Fruit fly (Drosophila melanogaster) whole organism, pupa: Measurements from ENCODE around the gene CG34125.

Source experiments
- CG10348 ChIP-seq: fragments of 200-800 bp; sonication (Bioruptor generic); IDR thresholded peaks from 2 replicates; pipeline ENCODE4 v1.3.6; 2022; ENCODE audit warnings: missing biosample characterization, missing genetic modification characterization
- CG12605 ChIP-seq: fragments of 200-800 bp; sonication (Bioruptor generic); IDR thresholded peaks from 2 replicates; pipeline ENCODE4 v1.3.6; 2022; ENCODE audit warnings: missing biosample characterization, missing genetic modification characterization
- CG13204 ChIP-seq: fragments of 200-800 bp; sonication (Bioruptor generic); optimal IDR thresholded peaks from 2 replicates; lab custom pipeline; 2018; ENCODE audit warnings: missing biosample characterization, mild to moderate bottlenecking, missing genetic modification characterization, moderate library complexity
- CG14655 ChIP-seq: fragments of 200-800 bp; sonication (Bioruptor generic); optimal IDR thresholded peaks from 3 replicates; lab custom pipeline; 2017; ENCODE audit warnings: mild to moderate bottlenecking, missing biosample characterization, missing genetic modification reagents, missing genetic modification characterization
- CG15710 ChIP-seq: fragments of 200-800 bp; sonication (Bioruptor generic); optimal IDR thresholded peaks from 2 replicates; lab custom pipeline; 2018; ENCODE audit warnings: missing biosample characterization, mild to moderate bottlenecking, missing genetic modification characterization, moderate library complexity
- CG17806 ChIP-seq: fragments of 200-800 bp; sonication (Bioruptor generic); optimal IDR thresholded peaks from 2 replicates; lab custom pipeline; 2018; ENCODE audit warnings: missing biosample characterization, mild to moderate bottlenecking, missing genetic modification characterization, moderate library complexity
- CG32121 ChIP-seq: fragments of 200-800 bp; sonication (Bioruptor generic); IDR thresholded peaks from 2 replicates; pipeline ENCODE4 v1.3.6; 2022; ENCODE audit warnings: missing biosample characterization, missing genetic modification characterization
- CG34367 ChIP-seq: fragments of 200-800 bp; sonication (Bioruptor generic); optimal IDR thresholded peaks from 2 replicates; lab custom pipeline; 2018; ENCODE audit warnings: missing biosample characterization, mild to moderate bottlenecking, missing genetic modification characterization
- CG4496 ChIP-seq: fragments of 200-800 bp; sonication (Bioruptor generic); IDR thresholded peaks from 3 replicates; pipeline ENCODE4 v1.3.6; 2022; ENCODE audit warnings: missing biosample characterization, missing genetic modification characterization
- CG8159 ChIP-seq: fragments of 200-800 bp; sonication (Bioruptor generic); optimal IDR thresholded peaks from 3 replicates; lab custom pipeline; 2018; ENCODE audit warnings: missing biosample characterization, mild to moderate bottlenecking, missing genetic modification characterization, moderate library complexity
- CG8301 ChIP-seq: fragments of 200-800 bp; sonication (Bioruptor generic); optimal IDR thresholded peaks from 2 replicates; lab custom pipeline; 2018; ENCODE audit warnings: missing biosample characterization, mild to moderate bottlenecking, missing genetic modification characterization
- CG9948 ChIP-seq: fragments of 200-800 bp; sonication (Bioruptor generic); optimal IDR thresholded peaks from 2 replicates; lab custom pipeline; 2018; ENCODE audit warnings: missing biosample characterization, mild to moderate bottlenecking, missing genetic modification characterization, moderate library complexity
- D1 ChIP-seq: fragments of 200-800 bp; sonication (Bioruptor generic); optimal IDR thresholded peaks from 2 replicates; lab custom pipeline; 2018; ENCODE audit warnings: missing biosample characterization, mild to moderate bottlenecking, missing genetic modification characterization, moderate library complexity
- EcR ChIP-seq: fragments of 200-800 bp; sonication (Bioruptor generic); optimal IDR thresholded peaks from 3 replicates; lab custom pipeline; 2019; ENCODE audit warnings: missing biosample characterization, missing genetic modification characterization, mild to moderate bottlenecking, moderate library complexity, missing genetic modification reagents
- Ets98B ChIP-seq: fragments of 200-800 bp; sonication (Bioruptor generic); IDR thresholded peaks from 2 replicates; pipeline ENCODE4 v1.3.6; 2022; ENCODE audit warnings: missing biosample characterization, missing genetic modification characterization
- Pif1A ChIP-seq: fragments of 200-800 bp; sonication (Bioruptor generic); optimal IDR thresholded peaks from 3 replicates; lab custom pipeline; 2016; ENCODE audit warnings: missing biosample characterization, missing genetic modification characterization
- Snoo ChIP-seq: fragments of 200-800 bp; sonication (Bioruptor generic); optimal IDR thresholded peaks from 3 replicates; lab custom pipeline; 2017; ENCODE audit warnings: missing biosample characterization, mild to moderate bottlenecking, missing genetic modification characterization, inconsistent platforms
- fd96Ca ChIP-seq: fragments of 200-800 bp; sonication (Bioruptor generic); IDR thresholded peaks from 3 replicates; pipeline ENCODE4 v1.3.6; 2022; ENCODE audit warnings: missing biosample characterization, missing genetic modification characterization
- gl ChIP-seq: fragments of 200-800 bp; sonication (Bioruptor generic); optimal IDR thresholded peaks from 2 replicates; lab custom pipeline; 2018; ENCODE audit warnings: missing biosample characterization, mild to moderate bottlenecking, missing genetic modification characterization
- rn ChIP-seq: fragments of 200-800 bp; sonication (Bioruptor generic); IDR thresholded peaks from 2 replicates; pipeline ENCODE4 v1.3.6; 2022; ENCODE audit warnings: missing biosample characterization, missing genetic modification characterization

The CG34125 gene

dm6 chr2L:5000919-5001581, 35.6 kb downstream of the CG34125 start:
- TF ChIP-seq fd96Ca (peak; percentile 60; the same call in 2 of the 3 replicates), Ets98B (GFP tag; lab: Robert Waterston, UW) (peak; percentile 59), rn (peak; percentile 41; the same call in 1 of the 2 replicates), CG32121 (peak; percentile 33; the same call in 1 of the 2 replicates), CG13204 (no peak), CG8301 (no peak), CG4496 (GFP tag; lab: Robert Waterston, UW) (peak; percentile 70), CG15710 (tag; lab: Kevin White, UChicago) (no peak), gl (tag; lab: Kevin White, UChicago) (no peak), CG10348 (GFP tag; lab: Robert Waterston, UW) (peak; percentile 42), CG17806 (tag; lab: Kevin White, UChicago) (no peak)
- TF ChIP-seq, all 21 proteins: peak for 6

- TF ChIP-seq CG10348 (GFP tag; lab: Robert Waterston, UW) = no peak
Observed at dm6 chr2L:5001582-5001929, 36.1 kb downstream of the CG34125 start.

dm6 chr2L:5002031-5002430, 36.6 kb downstream of the CG34125 start:
- TF ChIP-seq CG9948 (no peak), CG8159 (tag; lab: Kevin White, UChicago) (no peak), CG34367 (tag; lab: Kevin White, UChicago) (no peak), Pif1A (GFP tag; lab: Kevin White, UChicago) (no peak), CG10348 (GFP tag; lab: Robert Waterston, UW) (no peak), CG15710 (tag; lab: Kevin White, UChicago) (no peak), EcR (no peak)

dm6 chr2L:5002711-5003402, 37.4 kb downstream of the CG34125 start:
- TF ChIP-seq CG32121 (peak; percentile 49; the same call in 1 of the 2 replicates), rn (no peak), fd96Ca (peak; percentile 57; the same call in 1 of the 3 replicates), CG15710 (tag; lab: Kevin White, UChicago) (peak; percentile 15), D1 (tag; lab: Kevin White, UChicago) (no peak), CG12605 (GFP tag; lab: Robert Waterston, UW) (peak; percentile 60; the same call in 1 of the 2 replicates), Pif1A (GFP tag; lab: Kevin White, UChicago) (peak; percentile 34), CG8301 (peak; percentile 16), Ets98B (GFP tag; lab: Robert Waterston, UW) (peak; percentile 75), CG17806 (tag; lab: Kevin White, UChicago) (no peak), CG14655 (GFP tag; lab: Kevin White, UChicago) (peak; percentile 45), CG8159 (tag; lab: Kevin White, UChicago) (no peak), CG4496 (GFP tag; lab: Robert Waterston, UW) (peak; percentile 65; the same call in 2 of the 3 replicates), Snoo (tag; lab: Kevin White, UChicago) (no peak)
- TF ChIP-seq, all 21 proteins: peak for 9

- no peak for TF ChIP-seq D1 (tag; lab: Kevin White, UChicago)
- no peak for TF ChIP-seq CG4496 (GFP tag; lab: Robert Waterston, UW)
- no peak for TF ChIP-seq fd96Ca
- TF ChIP-seq CG34367 (tag; lab: Kevin White, UChicago) = no peak
- TF ChIP-seq Pif1A (GFP tag; lab: Kevin White, UChicago) = no peak
- TF ChIP-seq CG9948 = no peak
- no peak for TF ChIP-seq Snoo (tag; lab: Kevin White, UChicago)
- no peak for TF ChIP-seq EcR
- no peak for TF ChIP-seq CG15710 (tag; lab: Kevin White, UChicago)
- no peak for TF ChIP-seq Ets98B (GFP tag; lab: Robert Waterston, UW)
- no peak for TF ChIP-seq CG8159 (tag; lab: Kevin White, UChicago)
- TF ChIP-seq CG32121 = no peak
- TF ChIP-seq gl (tag; lab: Kevin White, UChicago) = no peak
- TF ChIP-seq rn = no peak
- TF ChIP-seq CG10348 (GFP tag; lab: Robert Waterston, UW) = no peak
- TF ChIP-seq CG8301 = no peak
- TF ChIP-seq CG17806 (tag; lab: Kevin White, UChicago) = no peak
- TF ChIP-seq CG12605 (GFP tag; lab: Robert Waterston, UW) = no peak
Observed at dm6 chr2L:5003670-5004453, 38.4 kb downstream of the CG34125 start.
